Fruit fly (Drosophila melanogaster) whole organism, wandering third instar larva: ENCODE results near the gene Drsl1.

Source experiments
- Dfd ChIP-seq: fragments of >200 bp; optimal IDR thresholded peaks from 2 replicates; lab custom pipeline; 2017; ENCODE audit warnings: missing biosample characterization, missing genetic modification characterization
- Dif ChIP-seq: fragments of 200-275, 200-300 bp; sonication (Bioruptor generic); optimal IDR thresholded peaks from 2 replicates; lab custom pipeline; 2018; ENCODE audit warnings: missing biosample characterization, missing genetic modification characterization; ENCODE audit not compliant: partially characterized antibody
- HLH106 ChIP-seq: fragments of 200-800 bp; optimal IDR thresholded peaks from 3 replicates; lab custom pipeline; 2019; ENCODE audit warnings: missing biosample characterization, mild to moderate bottlenecking, missing genetic modification characterization, moderate library complexity
- Hr78 ChIP-seq: fragments of >200 bp; optimal IDR thresholded peaks from 2 replicates; lab custom pipeline; 2017; ENCODE audit warnings: missing biosample characterization, missing genetic modification characterization
- Hr83 ChIP-seq: fragments of 200-300 bp; sonication (Bioruptor generic); optimal IDR thresholded peaks from 2 replicates; lab custom pipeline; 2016; ENCODE audit warnings: missing biosample characterization, mild to moderate bottlenecking, missing genetic modification characterization, moderate library complexity; ENCODE audit not compliant: poor library complexity, severe bottlenecking
- Myc ChIP-seq: fragments of >200 bp; optimal IDR thresholded peaks from 2 replicates; lab custom pipeline; 2017
- Vsx2 ChIP-seq: fragments of 200-300, 225-300 bp; sonication (Bioruptor generic); optimal IDR thresholded peaks from 2 replicates; lab custom pipeline; 2018; ENCODE audit warnings: missing biosample characterization, missing genetic modification characterization; ENCODE audit not compliant: partially characterized antibody
- br ChIP-seq: fragments of 200-800 bp; sonication (Bioruptor generic); optimal IDR thresholded peaks from 2 replicates; lab custom pipeline; 2016; ENCODE audit warnings: missing biosample characterization, missing genetic modification characterization
- foxo ChIP-seq, 2 experiments: fragments of 200-800 bp; sonication (Bioruptor generic); optimal IDR thresholded peaks; 2 replicates in 1 of 2; 3 replicates in 1 of 2; lab custom pipeline; 2016 to 2017; ENCODE audit warnings: missing biosample characterization in 2 of 2, missing genetic modification characterization in 2 of 2
- fru ChIP-seq: fragments of 200-800 bp; sonication (Bioruptor generic); optimal IDR thresholded peaks from 3 replicates; lab custom pipeline; 2016; ENCODE audit warnings: missing biosample characterization, mild to moderate bottlenecking, missing genetic modification characterization
- h ChIP-seq: fragments of 200-800 bp; sonication (Bioruptor generic); optimal IDR thresholded peaks from 3 replicates; lab custom pipeline; 2016; ENCODE audit warnings: missing biosample characterization, mild to moderate bottlenecking, missing genetic modification characterization
- jim ChIP-seq: fragments of 175-275, 200-325 bp; sonication (Bioruptor generic); optimal IDR thresholded peaks from 2 replicates; lab custom pipeline; 2016; ENCODE audit warnings: missing biosample characterization, mild to moderate bottlenecking, missing genetic modification characterization
- lola ChIP-seq: fragments of >200 bp; optimal IDR thresholded peaks from 2 replicates; lab custom pipeline; 2017; ENCODE audit warnings: missing biosample characterization, missing genetic modification characterization
- psq ChIP-seq: fragments of 200-800 bp; sonication (Bioruptor generic); optimal IDR thresholded peaks from 3 replicates; lab custom pipeline; 2017; ENCODE audit warnings: missing biosample characterization, mild to moderate bottlenecking, missing genetic modification characterization, moderate library complexity
- rgr ChIP-seq: fragments of 200-800 bp; sonication (Bioruptor generic); optimal IDR thresholded peaks from 3 replicates; lab custom pipeline; 2016; ENCODE audit warnings: missing biosample characterization, mild to moderate bottlenecking, missing genetic modification characterization
- sage ChIP-seq: fragments of 200-800 bp; sonication (Bioruptor generic); optimal IDR thresholded peaks from 2 replicates; lab custom pipeline; 2016; ENCODE audit warnings: missing biosample characterization, mild to moderate bottlenecking, missing genetic modification characterization
- tai ChIP-seq: sonication (Bioruptor generic); optimal IDR thresholded peaks from 2 replicates; lab custom pipeline; 2016; ENCODE audit warnings: missing biosample characterization, missing genetic modification characterization
- usp ChIP-seq: fragments of >200 bp; optimal IDR thresholded peaks from 2 replicates; lab custom pipeline; 2017; ENCODE audit warnings: missing biosample characterization, missing genetic modification characterization

Gene Drsl1

dm6 chr3L:3288414-3288813 is 47.2 kb downstream of the Drsl1 start:
- TF ChIP-seq usp (no peak), h (no peak), Hr83 (GFP tag; lab: Kevin White, UChicago) (no peak), Dfd (GFP tag; lab: Kevin White, UChicago) (no peak), HLH106 (tag; lab: Kevin White, UChicago) (peak; percentile 9), psq (GFP tag; lab: Kevin White, UChicago) (no peak), Vsx2 (GFP tag; lab: Kevin White, UChicago) (no peak), jim (GFP tag; lab: Kevin White, UChicago) (no peak), rgr (GFP tag; lab: Kevin White, UChicago) (no peak), Hr78 (GFP tag; lab: Kevin White, UChicago) (no peak), Myc (peak; percentile 8), br (GFP tag; lab: Kevin White, UChicago) (no peak), tai (GFP tag; lab: Kevin White, UChicago) (no peak), Dif (GFP tag; lab: Kevin White, UChicago) (no peak), foxo (GFP tag; optimal IDR thresholded peaks at IDR 0.05; lab: Kevin White, UChicago) (peak in 1 of 2 experiments; percentile 4), fru (GFP tag; lab: Kevin White, UChicago) (no peak), sage (GFP tag; lab: Kevin White, UChicago) (no peak), lola (no peak)
- TF ChIP-seq, all 38 proteins: peak for 3
